Fruit fly (Drosophila melanogaster) whole organism, wandering third instar larva: ENCODE measurements around the gene CG13707.

Experiments
- Dif ChIP-seq: fragments of 200-275, 200-300 bp; sonication (Bioruptor generic); optimal IDR thresholded peaks from 2 replicates; lab custom pipeline; 2018; ENCODE audit warnings: missing biosample characterization, missing genetic modification characterization; ENCODE audit not compliant: partially characterized antibody
- Myc ChIP-seq: fragments of >200 bp; optimal IDR thresholded peaks from 2 replicates; lab custom pipeline; 2017
- lola ChIP-seq: fragments of >200 bp; optimal IDR thresholded peaks from 2 replicates; lab custom pipeline; 2017; ENCODE audit warnings: missing biosample characterization, missing genetic modification characterization

DNA sequence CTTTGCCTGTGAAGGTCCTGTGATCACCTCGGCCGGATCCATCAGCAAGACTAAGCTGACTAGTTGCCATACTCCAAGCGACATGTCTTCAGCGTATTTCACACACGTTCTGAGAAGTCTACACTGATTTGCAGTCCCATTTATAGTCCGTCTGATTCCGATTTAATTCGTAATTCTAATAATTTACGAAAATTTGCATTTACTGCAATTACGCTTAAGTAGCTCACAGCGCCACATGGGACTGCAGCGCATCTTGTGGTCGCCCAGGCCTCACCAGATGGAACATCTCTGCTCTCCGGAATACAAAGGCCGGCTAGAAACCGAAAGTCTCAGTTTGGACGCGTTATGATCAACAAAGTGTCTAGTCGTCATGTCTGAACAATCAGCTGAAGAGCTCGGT is 34.7 kb downstream of the CG13707 start, which contains the start of gene CG7509:
- TF ChIP-seq lola (GFP tag; lab: Kevin White, UChicago) (no peak), Dif (no peak), Myc (lab: Kevin White, UChicago) (no peak)
